Fruit fly (Drosophila melanogaster): ENCODE measurements around the gene CG7149.

- no peak for TF ChIP-seq rgr (GFP tag; optimal IDR thresholded peaks at IDR 0.05)
- no peak for TF ChIP-seq OdsH (GFP tag; optimal IDR thresholded peaks at IDR 0.05)
- no peak for TF ChIP-seq lola (GFP tag; optimal IDR thresholded peaks at IDR 0.05)
- TF ChIP-seq psq (GFP tag; optimal IDR thresholded peaks at IDR 0.05), result no peak
Observed at dm6 chr2L:7767328-7767727, 23.0 kb downstream of the CG7149 start, which contains the start of gene CG7191.
